Fruit fly (Drosophila melanogaster) whole organism, prepupa: ENCODE data around the gene Tailor.

Experiments used
- Blimp-1 ChIP-seq: fragments of 200-800 bp; sonication (Bioruptor generic); optimal IDR thresholded peaks from 3 replicates; lab custom pipeline; 2017; ENCODE audit warnings: missing biosample characterization, missing genetic modification characterization, mild to moderate bottlenecking, moderate library complexity, missing genetic modification reagents
- CG10631 ChIP-seq: fragments of 200-800 bp; sonication (Bioruptor generic); optimal IDR thresholded peaks from 2 replicates; lab custom pipeline; 2016; ENCODE audit warnings: missing biosample characterization, missing genetic modification characterization
- CG10669 ChIP-seq: fragments of 200-800 bp; sonication (Bioruptor generic); optimal IDR thresholded peaks from 3 replicates; lab custom pipeline; 2018; ENCODE audit warnings: missing biosample characterization, mild to moderate bottlenecking, missing genetic modification characterization, moderate library complexity
- CG11294 ChIP-seq: fragments of 200-800 bp; sonication (Bioruptor generic); IDR thresholded peaks from 2 replicates; pipeline ENCODE4 v1.3.6; 2022; ENCODE audit warnings: missing biosample characterization, missing genetic modification characterization
- CG11902 ChIP-seq: fragments of 200-800 bp; sonication (Bioruptor generic); optimal IDR thresholded peaks from 3 replicates; lab custom pipeline; 2016; ENCODE audit warnings: missing biosample characterization, missing genetic modification characterization
- CG15336 ChIP-seq: fragments of 200-800 bp; sonication (Bioruptor generic); IDR thresholded peaks from 2 replicates; pipeline ENCODE4 v1.3.6; 2022; ENCODE audit warnings: missing biosample characterization, missing genetic modification characterization
- CG1621 ChIP-seq: fragments of 200-800 bp; sonication (Bioruptor generic); optimal IDR thresholded peaks from 3 replicates; lab custom pipeline; 2018; ENCODE audit warnings: missing biosample characterization, mild to moderate bottlenecking, missing genetic modification characterization
- CG3032 ChIP-seq: fragments of 200-800 bp; optimal IDR thresholded peaks from 2 replicates; lab custom pipeline; 2019; ENCODE audit warnings: missing biosample characterization, mild to moderate bottlenecking, missing genetic modification characterization, moderate library complexity
- CG31627 ChIP-seq: fragments of 200-800 bp; sonication (Bioruptor generic); optimal IDR thresholded peaks from 3 replicates; lab custom pipeline; 2016; ENCODE audit warnings: missing biosample characterization, missing genetic modification characterization
- CG32006 ChIP-seq: fragments of 200-800 bp; sonication (Bioruptor generic); optimal IDR thresholded peaks from 3 replicates; lab custom pipeline; 2017; ENCODE audit warnings: missing biosample characterization, mild to moderate bottlenecking, missing genetic modification characterization
- CG3919 ChIP-seq: fragments of 200-800 bp; sonication (Bioruptor generic); optimal IDR thresholded peaks from 3 replicates; lab custom pipeline; 2016; ENCODE audit warnings: missing biosample characterization, missing genetic modification characterization
- CG6163 ChIP-seq: fragments of 200-800 bp; sonication (Bioruptor generic); IDR thresholded peaks from 3 replicates; pipeline ENCODE4 v1.3.6; 2022; ENCODE audit warnings: missing biosample characterization, missing genetic modification characterization
- CG6276 ChIP-seq: fragments of 200-800 bp; sonication (Bioruptor generic); optimal IDR thresholded peaks from 2 replicates; lab custom pipeline; 2017; ENCODE audit warnings: missing biosample characterization, mild to moderate bottlenecking, missing genetic modification characterization
- CG6792 ChIP-seq: fragments of 200-800 bp; sonication (Bioruptor generic); optimal IDR thresholded peaks from 3 replicates; lab custom pipeline; 2016; ENCODE audit warnings: missing biosample characterization, missing genetic modification characterization
- CG6854 ChIP-seq: fragments of 200-800 bp; sonication (Bioruptor generic); optimal IDR thresholded peaks from 2 replicates; lab custom pipeline; 2017; ENCODE audit warnings: missing biosample characterization, mild to moderate bottlenecking, missing genetic modification characterization
- CG7368 ChIP-seq: fragments of 200-800 bp; sonication (Bioruptor generic); optimal IDR thresholded peaks from 3 replicates; lab custom pipeline; 2016; ENCODE audit warnings: missing biosample characterization, missing genetic modification characterization
- CG8319 ChIP-seq: fragments of 200-800 bp; sonication (Bioruptor generic); optimal IDR thresholded peaks from 3 replicates; lab custom pipeline; 2016; ENCODE audit warnings: missing biosample characterization, missing genetic modification characterization
- CG8632 ChIP-seq: fragments of 200-800 bp; sonication (Bioruptor generic); optimal IDR thresholded peaks from 3 replicates; lab custom pipeline; 2016; ENCODE audit warnings: missing biosample characterization, missing genetic modification characterization
- Eip75B ChIP-seq: fragments of 200-800 bp; sonication (Bioruptor generic); optimal IDR thresholded peaks from 3 replicates; lab custom pipeline; 2016; ENCODE audit warnings: missing biosample characterization, missing genetic modification characterization
- Eip78C ChIP-seq: fragments of 200-800 bp; sonication (Bioruptor generic); peaks from one replicate; lab custom pipeline; 2016; ENCODE audit warnings: missing biosample characterization, missing genetic modification characterization
- Ets21C ChIP-seq: fragments of 200-800 bp; sonication (Bioruptor generic); optimal IDR thresholded peaks from 3 replicates; lab custom pipeline; 2016; ENCODE audit warnings: missing biosample characterization, missing genetic modification characterization
- Ets96B ChIP-seq: fragments of 200-800 bp; optimal IDR thresholded peaks from 2 replicates; lab custom pipeline; 2019; ENCODE audit warnings: missing biosample characterization, mild to moderate bottlenecking, missing genetic modification characterization, moderate library complexity
- Hr4 ChIP-seq: fragments of 200-800 bp; sonication (Bioruptor generic); optimal IDR thresholded peaks from 3 replicates; lab custom pipeline; 2016; ENCODE audit warnings: missing biosample characterization, missing genetic modification characterization
- Met ChIP-seq: fragments of 200-800 bp; sonication (Bioruptor generic); optimal IDR thresholded peaks from 3 replicates; lab custom pipeline; 2016; ENCODE audit warnings: missing biosample characterization, missing genetic modification characterization
- OdsH ChIP-seq: fragments of 200-800 bp; sonication (Bioruptor generic); optimal IDR thresholded peaks from 3 replicates; lab custom pipeline; 2016; ENCODE audit warnings: missing biosample characterization, missing genetic modification characterization
- Smox ChIP-seq: fragments of 200-800 bp; sonication (Bioruptor generic); optimal IDR thresholded peaks from 3 replicates; lab custom pipeline; 2016; ENCODE audit warnings: missing biosample characterization, missing genetic modification characterization
- Sox14 ChIP-seq: fragments of 200-800 bp; sonication (Bioruptor generic); optimal IDR thresholded peaks from 3 replicates; lab custom pipeline; 2016; ENCODE audit warnings: missing biosample characterization, missing genetic modification characterization
- Sox15 ChIP-seq: fragments of 200-800 bp; sonication (Bioruptor generic); optimal IDR thresholded peaks from 3 replicates; lab custom pipeline; 2016; ENCODE audit warnings: missing biosample characterization, missing genetic modification characterization
- achi ChIP-seq: fragments of 200-800 bp; sonication (Bioruptor generic); optimal IDR thresholded peaks from 3 replicates; lab custom pipeline; 2016; ENCODE audit warnings: missing biosample characterization, missing genetic modification characterization
- acj6 ChIP-seq: fragments of 200-800 bp; sonication (Bioruptor generic); optimal IDR thresholded peaks from 3 replicates; lab custom pipeline; 2016; ENCODE audit warnings: missing biosample characterization, missing genetic modification characterization
- cyc ChIP-seq: fragments of 200-800 bp; sonication (Bioruptor generic); optimal IDR thresholded peaks from 3 replicates; lab custom pipeline; 2016; ENCODE audit warnings: missing biosample characterization, missing genetic modification characterization
- eg ChIP-seq: fragments of 200-800 bp; sonication (Bioruptor generic); IDR thresholded peaks from 3 replicates; pipeline ENCODE4 v1.3.6; 2022; ENCODE audit warnings: missing biosample characterization, missing genetic modification characterization
- esn ChIP-seq: fragments of 200-800 bp; sonication (Bioruptor generic); optimal IDR thresholded peaks from 2 replicates; lab custom pipeline; 2016; ENCODE audit warnings: missing biosample characterization, mild to moderate bottlenecking, missing genetic modification characterization, moderate library complexity
- fkh ChIP-seq: fragments of 200-800 bp; sonication (Bioruptor generic); optimal IDR thresholded peaks from 3 replicates; lab custom pipeline; 2017; ENCODE audit warnings: missing biosample characterization, mild to moderate bottlenecking, missing genetic modification characterization, moderate library complexity
- lz ChIP-seq: fragments of 200-800 bp; sonication (Bioruptor generic); optimal IDR thresholded peaks from 3 replicates; lab custom pipeline; 2016; ENCODE audit warnings: missing biosample characterization, missing genetic modification characterization
- net ChIP-seq: fragments of 200-800 bp; sonication (Bioruptor generic); optimal IDR thresholded peaks from 3 replicates; lab custom pipeline; 2016; ENCODE audit warnings: missing biosample characterization, missing genetic modification characterization
- spab ChIP-seq: fragments of 200-800 bp; sonication (Bioruptor generic); optimal IDR thresholded peaks from 2 replicates; lab custom pipeline; 2017; ENCODE audit warnings: missing biosample characterization, mild to moderate bottlenecking, missing genetic modification characterization, missing genetic modification reagents
- ss ChIP-seq, 2 experiments: fragments of 200-800 bp; sonication (Bioruptor generic); optimal IDR thresholded peaks; 2 replicates in 1 of 2; 3 replicates in 1 of 2; lab custom pipeline; 2017 to 2018; ENCODE audit warnings: mild to moderate bottlenecking in 2 of 2, missing biosample characterization in 2 of 2, missing genetic modification characterization in 2 of 2, moderate library complexity in 1 of 2
- topi ChIP-seq: fragments of 200-800 bp; sonication (Bioruptor generic); optimal IDR thresholded peaks from 3 replicates; lab custom pipeline; 2016; ENCODE audit warnings: missing biosample characterization, missing genetic modification characterization
- vri ChIP-seq: fragments of 200-800 bp; sonication (Bioruptor generic); optimal IDR thresholded peaks from 3 replicates; lab custom pipeline; 2016; ENCODE audit warnings: missing biosample characterization, mild to moderate bottlenecking, missing genetic modification characterization

Tailor gene

DNA sequence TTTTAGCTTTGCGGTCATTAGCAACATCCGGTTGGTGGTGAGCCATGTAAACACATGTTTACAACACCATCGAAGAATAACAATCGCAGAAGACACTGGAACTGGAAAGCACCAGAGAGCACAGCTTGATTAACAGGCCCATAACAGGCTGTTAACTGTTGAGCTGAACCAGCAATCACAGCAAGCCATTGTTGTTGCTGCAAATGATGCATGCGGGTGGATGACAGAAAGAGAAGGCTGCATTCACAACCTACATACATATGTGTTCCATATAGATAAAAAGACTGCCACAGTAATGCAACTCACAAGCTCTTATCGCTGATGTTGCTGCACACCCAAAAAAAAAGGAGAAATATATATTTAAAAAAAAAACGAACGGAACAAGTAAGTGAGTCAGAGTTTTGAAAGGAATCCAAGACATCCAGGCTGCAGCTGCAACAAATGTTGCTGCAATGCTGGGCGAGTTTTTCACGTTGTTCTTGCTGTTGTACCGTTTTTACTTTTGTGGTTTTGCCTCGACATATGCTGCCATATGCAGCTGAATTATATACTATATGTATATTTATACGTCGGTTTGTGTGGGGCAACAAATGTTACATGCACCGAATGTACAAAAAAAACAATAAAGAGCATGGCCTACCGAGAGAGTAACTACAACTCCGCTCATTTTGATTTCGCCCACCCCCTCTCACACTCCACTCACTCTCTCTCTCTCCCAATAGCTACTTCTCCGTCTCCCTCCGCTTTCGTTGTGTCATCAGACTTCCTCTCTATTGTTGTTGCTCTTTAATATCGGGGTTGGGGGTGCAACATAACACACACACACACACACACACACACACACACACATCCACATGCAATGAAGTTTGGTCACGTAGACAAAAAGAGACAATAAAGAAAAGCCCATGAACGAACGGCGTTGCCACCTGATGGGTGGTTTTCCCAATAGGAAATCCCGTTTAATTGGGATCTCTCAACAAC is 17.3 kb upstream of the Tailor start (continued):
- no peak for TF ChIP-seq Ets21C (GFP tag; lab: Kevin White, UChicago)
- TF ChIP-seq CG8632 (GFP tag; lab: Kevin White, UChicago): no peak
- no peak for TF ChIP-seq Hr4
- peak; percentile 75 for TF ChIP-seq Eip78C (GFP tag; lab: Kevin White, UChicago)
- TF ChIP-seq Sox15: no peak
- no peak for TF ChIP-seq CG8319 (GFP tag; lab: Kevin White, UChicago)
- TF ChIP-seq CG1621 (tag; lab: Kevin White, UChicago): peak; percentile 24
- TF ChIP-seq CG11294 (GFP tag; lab: Robert Waterston, UW): no peak
- no peak for TF ChIP-seq spab
- TF ChIP-seq CG10631: no peak
- TF ChIP-seq CG7368 (GFP tag; lab: Kevin White, UChicago): no peak
- TF ChIP-seq acj6: no peak
- TF ChIP-seq CG15336: peak; percentile 53; the same call in 1 of the 2 replicates
- TF ChIP-seq CG10669 (GFP tag; lab: Kevin White, UChicago): no peak
- peak; percentile 23 for TF ChIP-seq Ets96B (tag; lab: Kevin White, UChicago)
- TF ChIP-seq topi (GFP tag; lab: Kevin White, UChicago): no peak
- TF ChIP-seq CG6792 (GFP tag; lab: Kevin White, UChicago): no peak
- no peak for TF ChIP-seq OdsH (GFP tag; lab: Kevin White, UChicago)

DNA sequence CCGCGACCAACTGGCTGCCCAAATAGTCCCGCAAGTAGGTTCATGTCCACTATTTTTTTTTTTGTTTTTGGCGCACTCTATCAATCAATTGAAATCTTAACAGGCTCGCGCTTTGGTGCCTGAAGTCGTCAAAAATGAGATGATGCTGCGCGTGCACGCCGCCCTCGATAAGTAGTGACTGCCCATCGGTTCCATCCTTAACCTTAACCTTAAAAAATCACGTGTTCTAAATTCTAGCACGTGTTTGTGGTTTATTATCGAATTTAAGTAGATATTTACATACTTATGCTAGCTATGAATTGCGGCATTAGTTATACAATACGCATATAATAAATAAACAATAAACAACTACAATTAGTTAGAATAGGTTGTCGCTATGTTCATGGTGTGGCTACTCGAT is 8.5 kb upstream of the Tailor start:
- no peak for TF ChIP-seq Sox14

DNA sequence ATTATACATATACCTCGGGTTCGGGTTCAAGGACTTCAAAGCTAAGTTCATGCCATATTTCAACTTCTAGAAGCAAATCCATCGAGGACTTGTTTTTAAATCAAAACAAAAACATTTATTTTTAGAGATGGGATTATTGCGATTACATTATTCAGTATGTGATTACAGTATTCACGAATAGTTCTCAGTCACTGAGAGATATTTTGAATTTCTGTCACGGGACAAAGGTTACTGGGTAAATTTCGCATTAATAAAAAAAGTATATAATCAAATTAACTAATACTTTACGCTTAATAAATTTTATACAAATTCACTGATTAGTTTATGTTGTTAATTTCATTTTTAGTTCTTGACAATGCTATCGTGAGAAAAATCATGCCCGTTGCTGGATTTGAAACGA is 7.7 kb upstream of the Tailor start:
- TF ChIP-seq CG6276 (GFP tag; lab: Kevin White, UChicago) (no peak), net (GFP tag; lab: Kevin White, UChicago) (no peak), CG11294 (GFP tag; lab: Robert Waterston, UW) (no peak), lz (peak; percentile 8), CG11902 (no peak), Sox14 (no peak), CG3032 (tag; lab: Kevin White, UChicago) (peak; percentile 42), ss (GFP tag; optimal IDR thresholded peaks at IDR 0.05; lab: Kevin White, UChicago) (peak in 1 of 2 experiments; percentile 39), Hr4 (no peak), Blimp-1 (GFP tag; lab: Kevin White, UChicago) (no peak), CG8632 (GFP tag; lab: Kevin White, UChicago) (peak; percentile 2), CG6163 (GFP tag; lab: Robert Waterston, UW) (no peak), cyc (no peak), CG15336 (peak; percentile 14; the same call in 1 of the 2 replicates), Eip75B (GFP tag; lab: Kevin White, UChicago) (no peak), CG1621 (tag; lab: Kevin White, UChicago) (no peak), acj6 (no peak), Eip78C (GFP tag; lab: Kevin White, UChicago) (peak; percentile 81), achi (GFP tag; lab: Kevin White, UChicago) (no peak), vri (GFP tag; lab: Kevin White, UChicago) (no peak), Met (GFP tag; lab: Kevin White, UChicago) (no peak), CG32006 (no peak), Ets21C (GFP tag; lab: Kevin White, UChicago) (no peak), CG6792 (GFP tag; lab: Kevin White, UChicago) (peak; percentile 7), Ets96B (tag; lab: Kevin White, UChicago) (no peak), Smox (GFP tag; lab: Kevin White, UChicago) (no peak), CG6854 (no peak), CG31627 (GFP tag; lab: Kevin White, UChicago) (peak; percentile 59), CG3919 (GFP tag; lab: Kevin White, UChicago) (peak; percentile 43), eg (no peak; the same call in 2 of the 3 replicates), fkh (GFP tag; lab: Kevin White, UChicago) (no peak), esn (GFP tag; lab: Kevin White, UChicago) (peak; percentile 45)
- TF ChIP-seq, all 60 proteins: peak for 10
